Fruit fly (Drosophila melanogaster): Measurements from ENCODE around the gene Sfp24Bb.

Gene Sfp24Bb

dm6 chr2L:3669675-3670074 is at the start of gene Sfp24Bb:
Gene Sfp24Bb, minus strand, starts transcription at chr2L:3669775.
- TF ChIP-seq psq (optimal IDR thresholded peaks at IDR 0.05), result no peak
- TF ChIP-seq Dll (optimal IDR thresholded peaks at IDR 0.05), result no peak
- no peak for TF ChIP-seq CG8478 (optimal IDR thresholded peaks at IDR 0.05)
- no peak for TF ChIP-seq usp (GFP tag; optimal IDR thresholded peaks at IDR 0.05)
- no peak for TF ChIP-seq EcR (GFP tag; optimal IDR thresholded peaks at IDR 0.05)
- no peak for TF ChIP-seq pan (optimal IDR thresholded peaks at IDR 0.05)

dm6 chr2L:3717673-3718235 is 48.2 kb upstream of the Sfp24Bb start, which contains the start of the genes lectin-24A and Shaw:
Gene lectin-24A, minus strand, starts transcription at chr2L:3717773.
Gene Shaw, plus strand, starts transcription at chr2L:3718185.
- TF ChIP-seq EcR (GFP tag; optimal IDR thresholded peaks at IDR 0.05) (no peak), CG8478 (optimal IDR thresholded peaks at IDR 0.05) (no peak), psq (optimal IDR thresholded peaks at IDR 0.05) (no peak), pan (optimal IDR thresholded peaks at IDR 0.05) (no peak), usp (GFP tag; optimal IDR thresholded peaks at IDR 0.05) (no peak), Dll (optimal IDR thresholded peaks at IDR 0.05) (no peak)

dm6 chr2L:3713545-3714156 is 44.1 kb upstream of the Sfp24Bb start:
- TF ChIP-seq CG8478 (optimal IDR thresholded peaks at IDR 0.05) (no peak), usp (GFP tag; optimal IDR thresholded peaks at IDR 0.05) (no peak), EcR (GFP tag; optimal IDR thresholded peaks at IDR 0.05) (no peak), pan (optimal IDR thresholded peaks at IDR 0.05) (no peak), Dll (optimal IDR thresholded peaks at IDR 0.05) (no peak), psq (optimal IDR thresholded peaks at IDR 0.05) (no peak)

dm6 chr2L:3712949-3713416 is 43.4 kb upstream of the Sfp24Bb start, which contains the start of the genes CG31955 and CG2818:
Gene CG31955, minus strand, starts transcription at chr2L:3713105.
Gene CG2818, plus strand, starts transcription at chr2L:3713360.
- TF ChIP-seq EcR (GFP tag; optimal IDR thresholded peaks at IDR 0.05) (no peak), psq (optimal IDR thresholded peaks at IDR 0.05) (no peak), CG8478 (optimal IDR thresholded peaks at IDR 0.05) (no peak), pan (optimal IDR thresholded peaks at IDR 0.05) (no peak), Dll (optimal IDR thresholded peaks at IDR 0.05) (no peak), usp (GFP tag; optimal IDR thresholded peaks at IDR 0.05) (no peak)

- TF ChIP-seq EcR (GFP tag; optimal IDR thresholded peaks at IDR 0.05) (no peak), usp (GFP tag; optimal IDR thresholded peaks at IDR 0.05) (no peak), CG8478 (optimal IDR thresholded peaks at IDR 0.05) (no peak), psq (optimal IDR thresholded peaks at IDR 0.05) (no peak), Dll (optimal IDR thresholded peaks at IDR 0.05) (no peak), pan (optimal IDR thresholded peaks at IDR 0.05) (no peak)
These were observed 42.1 kb upstream of the Sfp24Bb start, which contains the start of gene cutlet for dm6 chr2L:3711665-3712064. Gene cutlet, minus strand, starts transcription at chr2L:3711748.

- TF ChIP-seq EcR (GFP tag; optimal IDR thresholded peaks at IDR 0.05) (no peak), usp (GFP tag; optimal IDR thresholded peaks at IDR 0.05) (no peak), Dll (optimal IDR thresholded peaks at IDR 0.05) (no peak), CG8478 (optimal IDR thresholded peaks at IDR 0.05) (no peak), psq (optimal IDR thresholded peaks at IDR 0.05) (no peak), pan (optimal IDR thresholded peaks at IDR 0.05) (no peak)
These were observed 37.4 kb upstream of the Sfp24Bb start, which contains the start of gene CG31777 for dm6 chr2L:3706963-3707362. Gene CG31777, minus strand, starts transcription at chr2L:3707063.

- TF ChIP-seq Dll (optimal IDR thresholded peaks at IDR 0.05), result no peak
- no peak for TF ChIP-seq CG8478 (optimal IDR thresholded peaks at IDR 0.05)
- no peak for TF ChIP-seq EcR (GFP tag; optimal IDR thresholded peaks at IDR 0.05)
- TF ChIP-seq pan (optimal IDR thresholded peaks at IDR 0.05), result no peak
- TF ChIP-seq psq (optimal IDR thresholded peaks at IDR 0.05), result no peak
- TF ChIP-seq usp (GFP tag; optimal IDR thresholded peaks at IDR 0.05), result no peak
These were observed 35.9 kb upstream of the Sfp24Bb start, which contains the start of gene CG31778 for dm6 chr2L:3705438-3705921. Gene CG31778, minus strand, starts transcription at chr2L:3705488.

dm6 chr2L:3703260-3703659 is 33.7 kb upstream of the Sfp24Bb start, which contains the start of gene CG2816:
Gene CG2816, plus strand, starts transcription at chr2L:3703659.
- TF ChIP-seq pan (optimal IDR thresholded peaks at IDR 0.05) (no peak), usp (GFP tag; optimal IDR thresholded peaks at IDR 0.05) (no peak), Dll (optimal IDR thresholded peaks at IDR 0.05) (no peak), psq (optimal IDR thresholded peaks at IDR 0.05) (no peak), CG8478 (optimal IDR thresholded peaks at IDR 0.05) (no peak), EcR (GFP tag; optimal IDR thresholded peaks at IDR 0.05) (no peak)

- TF ChIP-seq CG8478 (optimal IDR thresholded peaks at IDR 0.05) (no peak), Dll (optimal IDR thresholded peaks at IDR 0.05) (no peak), EcR (GFP tag; optimal IDR thresholded peaks at IDR 0.05) (no peak), psq (optimal IDR thresholded peaks at IDR 0.05) (no peak), usp (GFP tag; optimal IDR thresholded peaks at IDR 0.05) (no peak), pan (optimal IDR thresholded peaks at IDR 0.05) (no peak)
These were observed 32.0 kb upstream of the Sfp24Bb start, which contains the start of gene CG43145 for dm6 chr2L:3701526-3701925. Gene CG43145, plus strand, starts transcription at chr2L:3701826.

dm6 chr2L:3700990-3701389 is 31.4 kb upstream of the Sfp24Bb start, which contains the start of gene CG42467:
Gene CG42467, plus strand, starts transcription at chr2L:3701290.
- TF ChIP-seq CG8478 (optimal IDR thresholded peaks at IDR 0.05) (no peak), psq (optimal IDR thresholded peaks at IDR 0.05) (no peak), usp (GFP tag; optimal IDR thresholded peaks at IDR 0.05) (no peak), Dll (optimal IDR thresholded peaks at IDR 0.05) (no peak), EcR (GFP tag; optimal IDR thresholded peaks at IDR 0.05) (no peak), pan (optimal IDR thresholded peaks at IDR 0.05) (no peak)

- TF ChIP-seq EcR (GFP tag; optimal IDR thresholded peaks at IDR 0.05), result no peak
- no peak for TF ChIP-seq psq (optimal IDR thresholded peaks at IDR 0.05)
- TF ChIP-seq CG8478 (optimal IDR thresholded peaks at IDR 0.05), result no peak
- no peak for TF ChIP-seq pan (optimal IDR thresholded peaks at IDR 0.05)
- TF ChIP-seq usp (GFP tag; optimal IDR thresholded peaks at IDR 0.05), result no peak
- TF ChIP-seq Dll (optimal IDR thresholded peaks at IDR 0.05), result no peak
These were observed 30.8 kb upstream of the Sfp24Bb start, which contains the start of gene Sfp24C1 for dm6 chr2L:3700374-3700773. Gene Sfp24C1, plus strand, starts transcription at chr2L:3700674.

Data from whole organism.